Worm (Caenorhabditis elegans) whole organism, late embryonic: ENCODE measurements around the gene irg-6.

ENCODE experiments used
- ama-1 ChIP-seq: fragments of 150-350 bp; optimal IDR thresholded peaks from 2 replicates; lab custom pipeline; 2014
- ceh-9 ChIP-seq: sonication (generic microtip); optimal IDR thresholded peaks from 2 replicates; lab custom pipeline; 2016; ENCODE audit warnings: mild to moderate bottlenecking, missing genetic modification characterization, inconsistent platforms, missing compliant biosample characterization
- ets-4 ChIP-seq: sonication (generic microtip); optimal IDR thresholded peaks from 2 replicates; lab custom pipeline; 2016; ENCODE audit warnings: missing genetic modification characterization, missing compliant biosample characterization
- fkh-10 ChIP-seq: fragments of 150-350 bp; optimal IDR thresholded peaks from 2 replicates; lab custom pipeline; 2014; ENCODE audit warnings: missing biosample characterization, missing genetic modification reagents, missing genetic modification characterization
- hlh-13 ChIP-seq: fragments of 200-800 bp; sonication (Bioruptor generic); optimal IDR thresholded peaks from 2 replicates; lab custom pipeline; 2018; ENCODE audit warnings: mild to moderate bottlenecking, missing genetic modification characterization, missing compliant biosample characterization
- pha-4 ChIP-seq: fragments of 150-350 bp; optimal IDR thresholded peaks from 2 replicates; lab custom pipeline; 2018; ENCODE audit warnings: missing biosample characterization, missing genetic modification reagents, missing genetic modification characterization
- tbx-2 ChIP-seq: sonication (generic microtip); optimal IDR thresholded peaks from 2 replicates; lab custom pipeline; 2016; ENCODE audit warnings: missing genetic modification characterization, missing compliant biosample characterization
- zip-5 ChIP-seq: sonication (generic microtip); optimal IDR thresholded peaks from 2 replicates; lab custom pipeline; 2016; ENCODE audit warnings: missing genetic modification characterization, missing compliant biosample characterization

DNA sequence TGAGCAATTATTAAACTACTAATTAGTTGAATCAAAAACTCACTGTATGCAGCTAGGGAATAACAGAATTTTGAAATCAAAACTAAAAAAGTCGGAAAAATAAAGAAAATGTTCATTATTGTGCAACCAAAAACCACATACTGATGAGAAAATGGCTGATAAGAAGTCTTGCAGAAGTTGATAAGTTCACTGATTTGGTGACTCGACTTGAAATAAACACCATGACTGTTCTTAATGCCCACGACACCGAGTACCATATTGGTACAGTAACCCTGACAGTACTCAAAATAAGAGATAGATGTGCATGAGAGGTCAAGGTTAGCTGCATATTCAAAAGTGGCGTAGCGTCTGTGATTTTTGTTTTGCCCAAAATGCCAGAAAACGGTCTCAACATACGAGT is 28.8 kb downstream of the irg-6 start:
- TF ChIP-seq tbx-2 (tag; lab: Kevin White, UChicago) (no peak), zip-5 (no peak), ceh-9 (tag; lab: Kevin White, UChicago) (no peak), hlh-13 (GFP tag; lab: Kevin White, UChicago) (no peak), fkh-10 (GFP tag; lab: Kevin White, UChicago) (no peak), ama-1 (lab: Kevin White, UChicago) (no peak), pha-4 (tag; lab: Kevin White, UChicago) (no peak), ets-4 (tag; lab: Kevin White, UChicago) (no peak)
